Worm (Caenorhabditis elegans): Measurements from ENCODE around the gene gana-1.

- TF ChIP-seq ceh-16 (tag; optimal IDR thresholded peaks at IDR 0.05) (no peak), nhr-77 (tag; optimal IDR thresholded peaks at IDR 0.05) (no peak), mab-5 (tag; optimal IDR thresholded peaks at IDR 0.05) (no peak), ama-1 (optimal IDR thresholded peaks at IDR 0.05) (no peak), nhr-10 (tag; optimal IDR thresholded peaks at IDR 0.05) (no peak)
These were observed 12.1 kb upstream of the gana-1 start, which contains the start of gene R07B7.6 for ce11 chrV:12074886-12075285.
